Worm (Caenorhabditis elegans): ENCODE data around the gene nrf-5.

The nrf-5 gene

DNA sequence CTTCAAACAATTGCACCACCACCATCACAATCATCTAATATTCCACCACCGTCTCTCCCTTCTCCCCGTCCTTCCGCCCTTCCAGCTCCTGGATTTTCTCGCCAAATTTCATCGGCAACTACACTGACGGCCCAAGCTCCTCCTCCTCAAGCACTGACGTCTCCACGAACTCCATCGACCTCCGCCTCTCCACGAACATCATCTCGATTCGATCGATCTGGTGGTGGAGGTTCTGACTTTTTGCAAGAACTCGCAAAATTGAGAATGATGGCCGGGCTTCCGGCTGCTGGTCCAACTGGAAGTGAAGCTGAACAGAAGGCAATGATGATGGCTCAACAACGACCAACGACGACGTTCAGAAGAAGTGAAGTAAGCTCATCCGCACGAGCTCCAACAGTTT lies 34.0 kb upstream of the nrf-5 start:
- TF ChIP-seq nfya-1 (tag; optimal IDR thresholded peaks at IDR 0.05): no peak
- no peak for TF ChIP-seq dmd-4 (tag; optimal IDR thresholded peaks at IDR 0.05; ENCODE audit: borderline replicate concordance)

DNA sequence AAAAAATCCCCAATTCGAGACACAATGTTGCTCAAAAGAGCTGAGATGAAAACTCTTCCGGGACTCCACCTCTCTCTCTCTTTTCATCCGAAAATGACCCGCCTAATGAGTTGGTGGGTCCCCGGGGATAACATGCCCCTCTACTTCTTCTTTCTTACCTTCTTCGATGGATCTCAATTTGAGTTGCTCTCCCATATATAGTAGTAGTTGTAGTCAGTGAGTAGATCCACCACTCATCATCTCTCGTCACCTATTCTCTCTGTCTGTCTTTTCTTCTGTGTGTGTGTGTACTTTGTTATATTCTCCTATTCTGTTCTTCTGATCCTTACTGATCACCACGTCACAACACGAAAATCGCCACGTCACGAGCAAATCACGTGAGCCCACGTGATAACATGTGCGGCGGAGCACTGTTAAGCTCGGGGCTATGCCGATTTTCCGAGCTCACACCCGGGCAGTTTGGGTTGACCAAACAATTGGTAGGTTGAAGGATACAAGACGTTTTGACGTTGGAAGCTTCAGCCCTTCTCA lies 31.8 kb upstream of the nrf-5 start, which contains the start of gene twk-32:
Gene twk-32, plus strand, starts transcription at position 396 of the 531 bp plus-strand sequence.
- peak; percentile 19 for TF ChIP-seq hlh-30 (tag; optimal IDR thresholded peaks at IDR 0.05; ENCODE audit: insufficient read depth)
- TF ChIP-seq ceh-34 (tag; optimal IDR thresholded peaks at IDR 0.05): no peak

DNA sequence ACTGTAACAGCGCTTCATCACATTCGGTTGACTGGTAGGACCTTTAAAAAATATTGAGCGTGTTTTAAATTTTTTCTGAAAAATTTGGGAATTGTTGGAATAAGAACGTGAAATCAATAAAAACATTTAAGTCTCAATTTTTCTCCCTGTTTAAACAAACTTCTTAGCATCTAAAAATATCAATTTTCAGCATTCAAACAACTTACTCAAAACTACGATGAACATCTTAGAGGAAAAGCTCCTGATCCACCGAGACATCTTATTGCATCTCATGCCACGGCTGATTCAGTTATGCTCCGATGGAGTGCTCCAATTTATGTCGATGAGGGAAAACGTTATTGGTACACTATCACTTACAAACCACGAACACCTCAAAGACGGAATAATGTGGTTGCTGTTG lies 28.9 kb upstream of the nrf-5 start:
- TF ChIP-seq nhr-232 (tag; optimal IDR thresholded peaks at IDR 0.05): no peak
- TF ChIP-seq ceh-34 (tag; optimal IDR thresholded peaks at IDR 0.05): no peak
- TF ChIP-seq sox-2 (GFP tag; IDR thresholded peaks at IDR 0.05): no peak
- no peak for TF ChIP-seq ceh-9 (tag; optimal IDR thresholded peaks at IDR 0.05)
- TF ChIP-seq dmd-4 (tag; optimal IDR thresholded peaks at IDR 0.05; ENCODE audit: borderline replicate concordance): no peak
- no peak for TF ChIP-seq lim-6 (tag; optimal IDR thresholded peaks at IDR 0.05)
- no peak for TF ChIP-seq tbx-7 (tag; optimal IDR thresholded peaks at IDR 0.05)
- no peak for TF ChIP-seq unc-42 (tag; optimal IDR thresholded peaks at IDR 0.05)
- TF ChIP-seq sdc-2 (tag; optimal IDR thresholded peaks at IDR 0.05): no peak
- TF ChIP-seq elt-2 (tag; optimal IDR thresholded peaks at IDR 0.05): no peak
- TF ChIP-seq ama-1 (optimal IDR thresholded peaks at IDR 0.05): no peak
- TF ChIP-seq fkh-10 (GFP tag; optimal IDR thresholded peaks at IDR 0.05): no peak
- no peak for TF ChIP-seq ceh-18 (tag; optimal IDR thresholded peaks at IDR 0.05)
- TF ChIP-seq nhr-11 (tag; optimal IDR thresholded peaks at IDR 0.05): no peak
- no peak for TF ChIP-seq ceh-45 (GFP tag; IDR thresholded peaks at IDR 0.05)
- no peak for TF ChIP-seq madf-2 (tag; optimal IDR thresholded peaks at IDR 0.05)
- no peak for TF ChIP-seq odd-2 (tag; optimal IDR thresholded peaks at IDR 0.05)
- no peak for TF ChIP-seq ceh-48 (tag; optimal IDR thresholded peaks at IDR 0.05)
- no peak for TF ChIP-seq T23F11.4 (GFP tag; optimal IDR thresholded peaks at IDR 0.05)
- no peak for TF ChIP-seq pros-1 (tag; optimal IDR thresholded peaks at IDR 0.05)

DNA sequence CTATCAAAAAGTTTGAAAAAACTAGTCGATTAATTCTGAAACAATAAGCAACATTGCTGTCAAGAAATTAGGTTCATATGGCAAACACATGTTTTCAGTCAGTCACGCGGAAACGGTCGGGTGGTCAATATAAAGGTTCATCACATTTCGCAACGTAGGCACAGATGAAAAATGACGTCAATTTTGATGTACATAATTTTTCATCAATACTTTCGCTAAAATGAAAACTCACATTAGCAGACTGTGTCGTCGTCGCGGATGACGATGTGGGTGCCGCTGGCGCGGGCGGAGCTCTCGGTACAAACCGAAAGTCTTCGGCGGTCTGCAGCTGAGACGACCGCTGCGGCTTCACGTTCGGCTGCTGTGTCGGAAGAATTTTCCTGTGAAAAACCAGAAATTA lies 24.2 kb upstream of the nrf-5 start, which contains the start of gene swan-2:
Gene swan-2, minus strand, starts transcription at position 380 of the 400 bp plus-strand sequence.
- TF ChIP-seq sox-4 (tag; optimal IDR thresholded peaks at IDR 0.05) (no peak), rnt-1 (tag; optimal IDR thresholded peaks at IDR 0.05) (no peak), ceh-45 (GFP tag; IDR thresholded peaks at IDR 0.05) (no peak), ceh-14 (tag; optimal IDR thresholded peaks at IDR 0.05) (no peak), hlh-13 (GFP tag; optimal IDR thresholded peaks at IDR 0.05) (no peak), tbx-7 (tag; optimal IDR thresholded peaks at IDR 0.05) (no peak), unc-55 (GFP tag; optimal IDR thresholded peaks at IDR 0.05) (no peak), ceh-2 (tag; optimal IDR thresholded peaks at IDR 0.05) (no peak), ama-1 (optimal IDR thresholded peaks at IDR 0.05) (no peak), ets-4 (tag; optimal IDR thresholded peaks at IDR 0.05) (no peak), syd-9 (tag; optimal IDR thresholded peaks at IDR 0.05) (no peak), dmd-4 (tag; optimal IDR thresholded peaks at IDR 0.05; ENCODE audit: borderline replicate concordance) (no peak), ceh-30 (tag; optimal IDR thresholded peaks at IDR 0.05) (no peak), che-1 (tag; optimal IDR thresholded peaks at IDR 0.05) (no peak), pag-3 (tag; optimal IDR thresholded peaks at IDR 0.05; ENCODE audit: borderline replicate concordance) (no peak), lin-11 (tag; optimal IDR thresholded peaks at IDR 0.05) (no peak)

DNA sequence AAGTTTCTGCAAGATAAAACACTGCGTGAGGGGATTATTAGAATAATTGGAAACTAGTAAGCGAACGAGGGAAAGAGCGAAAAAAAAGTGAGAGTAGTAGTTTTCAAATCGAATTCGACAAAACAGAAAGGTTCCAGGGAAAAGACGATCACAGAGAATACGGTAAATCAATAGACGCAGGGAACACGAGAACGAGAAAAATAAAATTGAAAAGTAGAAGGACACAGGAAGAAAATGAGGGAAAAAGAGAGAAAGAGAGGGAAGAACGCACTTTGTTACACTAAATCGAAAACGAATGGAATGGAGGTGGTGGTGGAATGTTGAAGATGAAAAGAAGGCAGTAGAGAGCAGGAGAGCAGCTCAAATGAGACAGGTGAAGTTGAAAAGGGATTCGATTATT lies 20.8 kb upstream of the nrf-5 start, which contains the start of gene swan-1:
Gene swan-1, minus strand, starts transcription at position 6 of the 400 bp plus-strand sequence.
- no peak for TF ChIP-seq C38D4.7 (GFP tag; optimal IDR thresholded peaks at IDR 0.05)
- no peak for TF ChIP-seq ztf-16 (tag; optimal IDR thresholded peaks at IDR 0.05)
- TF ChIP-seq tbx-2 (tag; optimal IDR thresholded peaks at IDR 0.05): no peak
- no peak for TF ChIP-seq ceh-18 (tag; optimal IDR thresholded peaks at IDR 0.05)
- TF ChIP-seq ceh-45 (GFP tag; IDR thresholded peaks at IDR 0.05): no peak
- no peak for TF ChIP-seq odd-2 (tag; optimal IDR thresholded peaks at IDR 0.05)
- TF ChIP-seq ceh-31 (tag; optimal IDR thresholded peaks at IDR 0.05): no peak
- no peak for TF ChIP-seq ttx-3 (tag; optimal IDR thresholded peaks at IDR 0.05)
- no peak for TF ChIP-seq K09A11.1 (tag; optimal IDR thresholded peaks at IDR 0.05; ENCODE audit: insufficient read depth)
- no peak for TF ChIP-seq hlh-13 (GFP tag; optimal IDR thresholded peaks at IDR 0.05)
- no peak for TF ChIP-seq eyg-1 (tag; optimal IDR thresholded peaks at IDR 0.05)
- no peak for TF ChIP-seq gmeb-2 (tag; optimal IDR thresholded peaks at IDR 0.05)
- TF ChIP-seq ceh-48 (tag; optimal IDR thresholded peaks at IDR 0.05): no peak
- TF ChIP-seq dve-1 (tag; optimal IDR thresholded peaks at IDR 0.05): no peak
- TF ChIP-seq lim-6 (tag; optimal IDR thresholded peaks at IDR 0.05): no peak
